Worm (Caenorhabditis elegans) whole organism, midembryonic: ENCODE measurements around the gene atgl-1.

ENCODE experiments used
- T22C8.4 ChIP-seq: fragments of 200-800 bp; sonication (Bioruptor generic); IDR thresholded peaks from 2 replicates; pipeline ENCODE4 v1.3.6; 2022; ENCODE audit warnings: missing genetic modification characterization, missing compliant biosample characterization
- cog-1 ChIP-seq: sonication (generic microtip); optimal IDR thresholded peaks from 2 replicates; lab custom pipeline; 2016; ENCODE audit warnings: missing genetic modification characterization, missing compliant biosample characterization
- flt-1 ChIP-seq: fragments of 200-800 bp; sonication (Bioruptor generic); IDR thresholded peaks from 2 replicates; pipeline ENCODE4 v1.3.6; 2022; ENCODE audit warnings: missing genetic modification characterization, missing compliant biosample characterization
- klf-2 ChIP-seq: fragments of 200-800 bp; sonication (Bioruptor generic); conservative IDR thresholded peaks from 2 replicates; pipeline ENCODE4 v1.3.6; 2022; ENCODE audit warnings: missing genetic modification reagents, missing genetic modification characterization, missing compliant biosample characterization
- med-1 ChIP-seq: sonication (generic microtip); optimal IDR thresholded peaks from 2 replicates; lab custom pipeline; 2017; ENCODE audit warnings: missing genetic modification characterization, mild to moderate bottlenecking, missing compliant biosample characterization, antibody characterized with exemption, missing genetic modification reagents; ENCODE audit not compliant: insufficient read depth
- ref-1 ChIP-seq: fragments of 200-800 bp; sonication (Bioruptor generic); conservative IDR thresholded peaks from 2 replicates; pipeline ENCODE4 v1.3.6; 2022; ENCODE audit warnings: missing genetic modification reagents, missing genetic modification characterization, missing compliant biosample characterization
- tab-1 ChIP-seq: fragments of 200-800 bp; sonication (Bioruptor generic); IDR thresholded peaks from 2 replicates; pipeline ENCODE4 v1.3.6; 2022; ENCODE audit warnings: missing genetic modification characterization, missing compliant biosample characterization
- ztf-23 ChIP-seq: fragments of 200-800 bp; sonication (Bioruptor generic); IDR thresholded peaks from 2 replicates; pipeline ENCODE4 v1.3.6; 2022; ENCODE audit warnings: missing genetic modification reagents, missing genetic modification characterization, missing compliant biosample characterization
- ztf-29 ChIP-seq: fragments of 200-800 bp; sonication (Bioruptor generic); IDR thresholded peaks from 2 replicates; pipeline ENCODE4 v1.3.6; 2022; ENCODE audit warnings: missing genetic modification reagents, missing genetic modification characterization, missing compliant biosample characterization

atgl-1 gene

DNA sequence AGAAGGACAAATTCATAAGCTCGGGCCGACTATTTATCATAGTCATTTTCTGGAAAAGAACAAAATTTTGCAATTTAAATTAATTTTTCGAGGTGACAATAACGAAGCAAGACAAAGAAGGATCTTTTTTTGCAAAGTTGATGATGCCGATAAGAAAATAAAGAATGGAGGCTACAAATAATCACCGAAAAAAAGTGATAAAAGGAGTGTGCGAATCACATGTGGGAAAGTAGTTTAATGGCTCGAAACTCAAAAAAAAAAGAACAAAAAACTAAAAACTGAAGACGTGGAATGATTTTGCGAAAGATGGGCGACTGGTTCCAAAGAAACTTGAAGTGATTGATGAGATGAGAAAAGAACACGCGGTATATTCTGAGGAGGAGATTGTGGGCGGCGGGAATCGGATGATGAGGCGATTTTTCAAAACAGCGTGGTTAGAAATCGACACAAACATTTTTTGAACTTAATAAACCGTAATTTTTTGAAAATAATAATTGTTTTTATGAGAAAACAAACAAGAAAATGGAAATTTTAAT, at the start of gene atgl-1:
Gene atgl-1, minus strand, starts transcription at position 51 of the 536 bp plus-strand sequence.
- TF ChIP-seq ztf-29 (no peak), klf-2 (no peak), ztf-23 (no peak), ref-1 (no peak), tab-1 (GFP tag; lab: Robert Waterston, UW) (no peak), T22C8.4 (GFP tag; lab: Robert Waterston, UW) (no peak), cog-1 (tag; lab: Kevin White, UChicago) (no peak), med-1 (GFP tag; lab: Kevin White, UChicago) (no peak), flt-1 (no peak)

- no peak for TF ChIP-seq ztf-23
- no peak for TF ChIP-seq ref-1
- TF ChIP-seq T22C8.4 (GFP tag; lab: Robert Waterston, UW) = no peak
- TF ChIP-seq cog-1 (tag; lab: Kevin White, UChicago) = no peak
- TF ChIP-seq ztf-29 = no peak
- no peak for TF ChIP-seq tab-1 (GFP tag; lab: Robert Waterston, UW)
- TF ChIP-seq flt-1 = no peak
- no peak for TF ChIP-seq med-1 (GFP tag; lab: Kevin White, UChicago)
- TF ChIP-seq klf-2 = no peak
These were observed 47.7 kb upstream of the atgl-1 start, which contains the start of gene T26A5.2 for ce11 chrIII:6467005-6467404. T26A5.2 (plus strand) TSS chrIII:6467305.

- TF ChIP-seq klf-2 = no peak
- TF ChIP-seq ref-1 = no peak
- TF ChIP-seq med-1 (GFP tag; lab: Kevin White, UChicago) = no peak
- TF ChIP-seq T22C8.4 (GFP tag; lab: Robert Waterston, UW) = no peak
- no peak for TF ChIP-seq tab-1 (GFP tag; lab: Robert Waterston, UW)
- TF ChIP-seq cog-1 (tag; lab: Kevin White, UChicago) = no peak
- TF ChIP-seq flt-1 = no peak
These were observed 45.7 kb upstream of the atgl-1 start, which contains the start of gene nduf-2.2 for ce11 chrIII:6464913-6465312. nduf-2.2 (plus strand) TSS chrIII:6465222.

- TF ChIP-seq ztf-23 = 0 out of 2 replicates have a peak, but pooled peaks have one; percentile 6
- TF ChIP-seq ztf-29 = peak; percentile 52; the same call in 1 of the 2 replicates
- no peak for TF ChIP-seq flt-1
These were observed 44.9 kb upstream of the atgl-1 start for ce11 chrIII:6464113-6464571.

DNA sequence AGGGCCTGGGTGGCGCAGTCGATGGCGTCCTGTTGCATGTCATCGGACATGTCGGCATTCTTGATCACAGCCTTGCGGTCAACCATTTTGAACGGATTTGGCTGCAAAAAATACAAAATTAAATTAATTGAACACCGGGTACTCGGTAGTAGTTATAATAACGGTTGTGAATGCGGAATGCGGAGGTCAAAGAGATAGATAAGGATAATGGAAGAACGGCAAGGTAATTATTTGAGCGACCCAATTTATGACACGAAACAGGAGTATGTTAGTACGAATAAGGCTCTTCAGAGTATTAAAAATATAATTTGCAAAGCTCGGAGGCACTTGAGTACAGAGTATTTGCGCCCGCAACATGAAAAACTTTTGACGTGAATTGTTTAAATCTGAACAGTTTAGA, 44.4 kb upstream of the atgl-1 start, which contains the start of gene dlc-1:
Gene dlc-1, minus strand, starts transcription at position 101 of the 400 bp plus-strand sequence.
- TF ChIP-seq T22C8.4 (GFP tag; lab: Robert Waterston, UW) (no peak), med-1 (GFP tag; lab: Kevin White, UChicago) (no peak), ztf-29 (no peak), flt-1 (no peak), tab-1 (GFP tag; lab: Robert Waterston, UW) (no peak), klf-2 (no peak), ztf-23 (no peak), ref-1 (no peak), cog-1 (tag; lab: Kevin White, UChicago) (no peak)

DNA sequence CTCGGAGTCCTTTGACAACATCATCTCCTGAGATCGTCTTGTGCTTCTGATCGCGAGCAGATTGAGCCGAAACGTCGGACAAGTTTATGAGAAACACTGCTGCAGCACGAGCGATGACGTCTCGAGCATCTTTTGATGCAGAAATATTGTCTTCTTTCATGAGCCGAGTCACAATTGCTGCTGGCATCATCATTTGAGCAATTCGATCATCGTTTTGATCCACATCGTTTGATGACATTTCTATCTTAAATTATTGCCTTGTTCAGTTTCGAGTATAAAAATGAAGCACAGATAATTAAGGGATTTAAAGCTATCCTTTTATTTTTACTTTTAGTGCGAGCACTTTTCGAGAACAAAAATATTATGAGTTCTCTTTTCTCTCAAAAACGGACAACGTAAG, 43.4 kb upstream of the atgl-1 start, which contains the start of gene T26A5.8:
Gene T26A5.8, minus strand, starts transcription at position 247 of the 400 bp plus-strand sequence.
- TF ChIP-seq T22C8.4 (GFP tag; lab: Robert Waterston, UW) (no peak), klf-2 (no peak), ref-1 (no peak), cog-1 (tag; lab: Kevin White, UChicago) (no peak), flt-1 (no peak), med-1 (GFP tag; lab: Kevin White, UChicago) (no peak), ztf-23 (no peak)

ce11 chrIII:6459820-6460219, 40.6 kb upstream of the atgl-1 start, which contains the start of gene algn-1:
algn-1 (plus strand) TSS chrIII:6460120.
- TF ChIP-seq tab-1 (GFP tag; lab: Robert Waterston, UW) = no peak
- TF ChIP-seq med-1 (GFP tag; lab: Kevin White, UChicago) = no peak

DNA sequence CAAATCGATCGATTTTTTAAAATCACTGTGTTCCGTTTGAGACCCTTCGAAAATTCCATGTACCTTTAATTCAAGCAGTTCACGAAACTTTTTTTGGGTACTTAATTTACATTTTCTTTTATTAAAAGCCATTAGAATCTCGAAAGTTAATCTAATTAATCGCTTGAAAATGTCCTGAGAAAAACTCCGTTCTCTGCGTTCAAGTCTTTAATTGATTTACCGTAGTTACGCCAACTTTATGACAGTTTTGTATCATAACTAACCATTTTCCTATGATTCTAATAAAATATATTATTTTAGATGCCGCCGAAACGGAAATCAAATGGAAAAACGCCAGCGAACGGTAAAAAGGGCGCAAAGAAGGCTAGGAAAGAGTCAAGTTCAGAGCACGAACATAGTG, 34.9 kb upstream of the atgl-1 start, which contains the start of gene jhdm-1:
Gene jhdm-1, plus strand, starts transcription at position 301 of the 400 bp plus-strand sequence.
- TF ChIP-seq cog-1 (tag; lab: Kevin White, UChicago) (no peak), ref-1 (no peak), med-1 (GFP tag; lab: Kevin White, UChicago) (no peak), ztf-29 (no peak), ztf-23 (no peak), T22C8.4 (GFP tag; lab: Robert Waterston, UW) (no peak)

ce11 chrIII:6453665-6454064, 34.4 kb upstream of the atgl-1 start:
- TF ChIP-seq klf-2 (no peak), ref-1 (0 out of 2 replicates have a peak, but pooled peaks have one; percentile 34), ztf-29 (peak; percentile 74), cog-1 (tag; lab: Kevin White, UChicago) (peak; percentile 74), T22C8.4 (GFP tag; lab: Robert Waterston, UW) (0 out of 2 replicates have a peak, but pooled peaks have one; percentile 36), med-1 (GFP tag; lab: Kevin White, UChicago) (peak; percentile 35), ztf-23 (peak; percentile 85), tab-1 (GFP tag; lab: Robert Waterston, UW) (peak; percentile 62; the same call in 1 of the 2 replicates), flt-1 (peak; percentile 74)

DNA sequence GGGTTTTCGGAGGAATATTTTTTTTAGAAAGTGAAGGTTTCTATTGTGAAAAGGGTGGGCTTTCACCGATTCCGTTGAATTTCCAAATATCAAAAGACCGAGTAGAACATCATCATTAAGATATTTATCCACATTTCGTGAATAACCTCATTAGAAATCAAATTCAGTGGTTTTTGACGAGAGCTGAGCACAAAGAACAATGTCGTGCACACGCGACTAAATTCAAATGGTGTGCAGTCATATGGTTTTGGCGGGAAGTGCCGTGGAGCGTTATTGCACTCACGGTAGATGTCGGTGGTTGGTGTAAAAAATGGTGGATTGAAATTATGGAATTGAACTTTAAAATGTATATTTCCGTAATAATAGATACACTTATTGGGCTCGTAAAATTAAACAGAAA, 33.4 kb upstream of the atgl-1 start:
- TF ChIP-seq tab-1 (GFP tag; lab: Robert Waterston, UW) (no peak), klf-2 (no peak), flt-1 (no peak)

DNA sequence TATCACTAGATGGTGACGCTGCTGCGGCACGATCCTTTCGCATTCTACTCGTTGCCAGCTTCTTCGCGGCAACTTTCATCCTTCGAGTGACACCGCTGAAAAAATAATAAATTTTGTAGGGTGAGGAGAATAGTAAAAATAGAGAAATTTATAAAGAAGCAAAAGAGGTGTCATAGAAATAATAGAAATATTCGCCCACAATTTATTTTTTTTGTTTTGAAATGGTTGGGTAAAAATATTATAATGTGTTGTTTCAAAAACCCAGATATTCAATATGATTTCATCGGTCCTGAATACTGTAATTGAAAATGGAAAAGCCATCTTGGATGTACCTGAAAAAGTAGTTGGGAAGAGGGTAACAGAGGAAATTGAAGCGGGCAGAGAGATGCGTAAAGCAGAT, 33.0 kb upstream of the atgl-1 start, which contains the start of gene set-1:
Gene set-1, minus strand, starts transcription at position 101 of the 400 bp plus-strand sequence.
- TF ChIP-seq med-1 (GFP tag; lab: Kevin White, UChicago) (no peak), tab-1 (GFP tag; lab: Robert Waterston, UW) (no peak), klf-2 (no peak), ztf-29 (no peak), T22C8.4 (GFP tag; lab: Robert Waterston, UW) (no peak)
